1 fruit fly cellular context compared by ENCODE assay signal in genomic region chr3L:539383-540088, dm6.
TF ChIP-seq lines count a peak whose summit lies in the region.

No protein-coding gene starts in this region.

TF ChIP-seq in whole organism, embryonic, 481 proteins besides CTCF, POLR2A, EP300 and RAD21 (continued from another document):
- TF ChIP-seq Hey (tag; optimal IDR thresholded peaks at IDR 0.05; lab: Kevin White, UChicago) (no peak), CG4360 (GFP tag; IDR thresholded peaks at IDR 0.05; lab: Robert Waterston, UW) (peak; percentile 22; the same call in 1 of the 2 replicates), CG17385 (GFP tag; optimal IDR thresholded peaks at IDR 0.05; lab: Kevin White, UChicago) (peak; percentile 88), aop (GFP tag; IDR thresholded peaks at IDR 0.05; lab: Robert Waterston, UW) (no peak), shn (GFP tag; optimal IDR thresholded peaks at IDR 0.05; lab: Kevin White, UChicago) (no peak), cg (GFP tag; optimal IDR thresholded peaks at IDR 0.05; lab: Kevin White, UChicago) (peak; percentile 86), Drgx (GFP tag; IDR thresholded peaks at IDR 0.05; lab: Robert Waterston, UW) (peak; percentile 49), trem (tag; optimal IDR thresholded peaks at IDR 0.05; lab: Kevin White, UChicago) (no peak), CG43689 (GFP tag; IDR thresholded peaks at IDR 0.05; lab: Robert Waterston, UW) (no peak), emc (GFP tag; optimal IDR thresholded peaks at IDR 0.05; lab: Kevin White, UChicago) (no peak)
